Fruit fly (Drosophila melanogaster): ENCODE results near the gene qua.
A peak's percentile ranks its signal among the peaks of the same experiment; 100 is the strongest.

The qua gene

dm6 chr2L:17484174-17484573 lies 12.8 kb downstream of the qua start, which contains the start of the genes GCS2beta and CG5131 (continued):
- TF ChIP-seq Bteb2 (GFP tag; optimal IDR thresholded peaks at IDR 0.05) (peak; percentile 95), otp (GFP tag; IDR thresholded peaks at IDR 0.05) (peak; percentile 75; the same call in 2 of the 3 replicates), CG12104 (GFP tag; optimal IDR thresholded peaks at IDR 0.05) (peak; percentile 88), gro (GFP tag; optimal IDR thresholded peaks at IDR 0.05) (peak; percentile 97), CG13624 (GFP tag; optimal IDR thresholded peaks at IDR 0.05) (peak; percentile 96), maf-S (GFP tag; optimal IDR thresholded peaks at IDR 0.05) (peak; percentile 95), prd (optimal IDR thresholded peaks at IDR 0.05) (no peak), prd (GFP tag; IDR thresholded peaks at IDR 0.05) (peak; percentile 96), Ets97D (GFP tag; optimal IDR thresholded peaks at IDR 0.05) (peak; percentile 92), Jarid2 (GFP tag; optimal IDR thresholded peaks at IDR 0.05) (peak; percentile 67), fd102C (GFP tag; optimal IDR thresholded peaks at IDR 0.05) (no peak), tll (GFP tag; optimal IDR thresholded peaks at IDR 0.05) (no peak), CG11085 (GFP tag; IDR thresholded peaks at IDR 0.05) (peak; percentile 92), Lpt (GFP tag; optimal IDR thresholded peaks at IDR 0.05) (no peak), Gug (GFP tag; IDR thresholded peaks at IDR 0.05) (peak; percentile 97), CG4424 (GFP tag; optimal IDR thresholded peaks at IDR 0.05) (peak; percentile 92), Max (GFP tag; optimal IDR thresholded peaks at IDR 0.05) (peak; percentile 95), odd (GFP tag; optimal IDR thresholded peaks at IDR 0.05) (peak; percentile 63), ash1 (GFP tag; optimal IDR thresholded peaks at IDR 0.05) (no peak), wdn (GFP tag; IDR thresholded peaks at IDR 0.05) (peak; percentile 90), Oaz (GFP tag; IDR thresholded peaks at IDR 0.05) (peak; percentile 88), CG15073 (GFP tag; optimal IDR thresholded peaks at IDR 0.05) (peak; percentile 63), aop (GFP tag; IDR thresholded peaks at IDR 0.05) (peak; percentile 65; the same call in 1 of the 2 replicates), ab (GFP tag; optimal IDR thresholded peaks at IDR 0.05) (peak; percentile 94), CG8924 (tag; optimal IDR thresholded peaks at IDR 0.05) (peak; percentile 87), Six4 (GFP tag; optimal IDR thresholded peaks at IDR 0.05) (peak; percentile 90), CG3407 (GFP tag; optimal IDR thresholded peaks at IDR 0.05) (peak; percentile 78), fru (optimal IDR thresholded peaks at IDR 0.05) (no peak), zfh1 (GFP tag; IDR thresholded peaks at IDR 0.05) (peak; percentile 96), CG17361 (GFP tag; IDR thresholded peaks at IDR 0.05) (peak; percentile 90), CG9215 (GFP tag; IDR thresholded peaks at IDR 0.05) (peak; percentile 94), CG2129 (GFP tag; IDR thresholded peaks at IDR 0.05; ENCODE audit: partially characterized antibody) (peak; percentile 84), stc (GFP tag; IDR thresholded peaks at IDR 0.05) (peak; percentile 85), kah (GFP tag; optimal IDR thresholded peaks at IDR 0.05) (peak; percentile 54), CG18764 (GFP tag; optimal IDR thresholded peaks at IDR 0.05) (peak; percentile 91), Hr39 (optimal IDR thresholded peaks at IDR 0.05) (no peak), CG16815 (GFP tag; optimal IDR thresholded peaks at IDR 0.05) (peak; percentile 91), CG12659 (GFP tag; optimal IDR thresholded peaks at IDR 0.05) (peak; percentile 95), vnd (GFP tag; IDR thresholded peaks at IDR 0.05; ENCODE audit: partially characterized antibody) (peak; percentile 89), CG17829 (tag; optimal IDR thresholded peaks at IDR 0.05) (peak; percentile 88), GATAe (GFP tag; conservative IDR thresholded peaks at IDR 0.05) (peak; percentile 84), cato (GFP tag; optimal IDR thresholded peaks at IDR 0.05; ENCODE audit: borderline replicate concordance) (peak; percentile 89), CG15601 (tag; optimal IDR thresholded peaks at IDR 0.05) (peak; percentile 71), CG12071 (GFP tag; optimal IDR thresholded peaks at IDR 0.05) (peak; percentile 82), Dp (GFP tag; optimal IDR thresholded peaks at IDR 0.05) (peak; percentile 70), CG2889 (GFP tag; IDR thresholded peaks at IDR 0.05) (peak; percentile 94), eve (GFP tag; optimal IDR thresholded peaks at IDR 0.05) (no peak), pnt (GFP tag; optimal IDR thresholded peaks at IDR 0.05) (peak; percentile 97), org-1 (GFP tag; optimal IDR thresholded peaks at IDR 0.05) (peak; percentile 78), CG2875 (GFP tag; optimal IDR thresholded peaks at IDR 0.05) (peak; percentile 79), CG12236 (GFP tag; optimal IDR thresholded peaks at IDR 0.05) (peak; percentile 82), Awh (GFP tag; IDR thresholded peaks at IDR 0.05) (peak; percentile 87), Elba2 (GFP tag; optimal IDR thresholded peaks at IDR 0.05) (peak; percentile 72)
